Worm (Caenorhabditis elegans) whole organism, L1 larva: ENCODE measurements around the gene F32D1.3.
A peak's percentile ranks its signal among the peaks of the same experiment; 100 is the strongest.

Source experiments
- C34B4.2 ChIP-seq: sonication (generic microtip); optimal IDR thresholded peaks from 2 replicates; lab custom pipeline; 2017; ENCODE audit warnings: mild to moderate bottlenecking, missing genetic modification characterization, missing compliant biosample characterization
- aha-1 ChIP-seq: fragments of 150-350 bp; optimal IDR thresholded peaks from 2 replicates; lab custom pipeline; 2014; ENCODE audit warnings: missing biosample characterization, missing genetic modification characterization
- alr-1 ChIP-seq: fragments of 200-800 bp; sonication (Bioruptor generic); optimal IDR thresholded peaks from 2 replicates; lab custom pipeline; 2018; ENCODE audit warnings: borderline replicate concordance, mild to moderate bottlenecking, missing genetic modification characterization, missing compliant biosample characterization
- aly-2 ChIP-seq: fragments of 150-350 bp; optimal IDR thresholded peaks from 2 replicates; lab custom pipeline; 2014; ENCODE audit warnings: missing biosample characterization, missing genetic modification characterization
- ama-1 ChIP-seq: fragments of 150-350 bp; optimal IDR thresholded peaks from 2 replicates; lab custom pipeline; 2014
- ceh-82 ChIP-seq, 3 experiments: fragments of 150-350 bp in 1 of 3; sonication (generic microtip) in 2 of 3; optimal IDR thresholded peaks; 2 replicates each; lab custom pipeline; 2014 to 2017; ENCODE audit warnings: missing biosample characterization in 3 of 3, missing genetic modification characterization in 3 of 3
- ceh-88 ChIP-seq: fragments of 200-800 bp; sonication (Bioruptor generic); IDR thresholded peaks from 2 replicates; pipeline ENCODE4 v1.3.6; 2022; ENCODE audit warnings: missing genetic modification characterization, missing compliant biosample characterization
- dpl-1 ChIP-seq, 3 experiments: fragments of 150-350 bp in 2 of 3; sonication (generic microtip) in 1 of 3; optimal IDR thresholded peaks; 2 replicates each; lab custom pipeline; 2014 to 2017; ENCODE audit warnings: missing biosample characterization in 3 of 3, missing genetic modification characterization in 3 of 3, missing genetic modification reagents in 3 of 3
- dsc-1 ChIP-seq: sonication (generic microtip); optimal IDR thresholded peaks from 2 replicates; lab custom pipeline; 2016; ENCODE audit warnings: mild to moderate bottlenecking, missing genetic modification characterization, missing compliant biosample characterization
- efl-1 ChIP-seq, 4 experiments: fragments of 150-350 bp; optimal IDR thresholded peaks in 3 of 4; peaks in 1 of 4; 1 replicate in 1 of 4; 2 replicates in 3 of 4; lab custom pipeline; 2014; ENCODE audit warnings: missing biosample characterization in 2 of 4, missing genetic modification characterization in 2 of 4, missing genetic modification reagents in 2 of 4
- egl-27 ChIP-seq, 2 experiments: fragments of 150-350 bp in 1 of 2; sonication (generic microtip); optimal IDR thresholded peaks; 3 replicates each; lab custom pipeline; 2017 to 2018; ENCODE audit warnings: missing biosample characterization in 2 of 2, missing genetic modification characterization in 2 of 2, missing genetic modification reagents in 2 of 2
- elt-2 ChIP-seq: sonication (generic microtip); optimal IDR thresholded peaks from 2 replicates; lab custom pipeline; 2016; ENCODE audit warnings: missing genetic modification characterization, mild to moderate bottlenecking, inconsistent platforms, missing compliant biosample characterization, missing genetic modification reagents
- elt-3 ChIP-seq, 6 experiments: fragments of 150-350 bp in 1 of 6; sonication (generic microtip); optimal IDR thresholded peaks; 2 replicates each; lab custom pipeline; 2017 to 2018; ENCODE audit warnings: missing biosample characterization in 6 of 6, missing genetic modification characterization in 6 of 6, inconsistent platforms in 1 of 6
- ets-5 ChIP-seq: fragments of 200-800 bp; sonication (Bioruptor generic); IDR thresholded peaks from 2 replicates; pipeline ENCODE4 v1.3.6; 2022; ENCODE audit warnings: missing genetic modification characterization, missing compliant biosample characterization
- fkh-10 ChIP-seq: sonication (generic microtip); optimal IDR thresholded peaks from 2 replicates; lab custom pipeline; 2017; ENCODE audit warnings: missing biosample characterization, missing genetic modification reagents, missing genetic modification characterization
- fos-1 ChIP-seq: fragments of 150-350 bp; optimal IDR thresholded peaks from 2 replicates; lab custom pipeline; 2014; ENCODE audit warnings: missing biosample characterization, missing genetic modification characterization
- hlh-17 ChIP-seq: fragments of 200-800 bp; sonication (Bioruptor generic); optimal IDR thresholded peaks from 2 replicates; lab custom pipeline; 2018; ENCODE audit warnings: missing genetic modification characterization, mild to moderate bottlenecking, missing compliant biosample characterization, moderate library complexity, borderline replicate concordance
- irx-1 ChIP-seq: sonication (generic microtip); optimal IDR thresholded peaks from 2 replicates; lab custom pipeline; 2016; ENCODE audit warnings: missing genetic modification characterization, missing compliant biosample characterization
- isw-1 ChIP-seq: fragments of 200-800 bp; sonication (Bioruptor generic); IDR thresholded peaks from 2 replicates; pipeline ENCODE4 v1.3.6; 2022; ENCODE audit warnings: missing genetic modification characterization, missing compliant biosample characterization
- jun-1 ChIP-seq: fragments of 150-350 bp; optimal IDR thresholded peaks from 2 replicates; lab custom pipeline; 2014; ENCODE audit warnings: missing biosample characterization, missing genetic modification reagents, missing genetic modification characterization
- lin-13 ChIP-seq: fragments of 150-350 bp; optimal IDR thresholded peaks from 2 replicates; lab custom pipeline; 2014; ENCODE audit warnings: missing biosample characterization, missing genetic modification reagents, missing genetic modification characterization
- lin-14 ChIP-seq: fragments of 200-800 bp; sonication (Bioruptor generic); optimal IDR thresholded peaks from 2 replicates; lab custom pipeline; 2018; ENCODE audit warnings: mild to moderate bottlenecking, missing genetic modification characterization, moderate library complexity, missing compliant biosample characterization
- lin-15B ChIP-seq: fragments of 150-350 bp; sonication (generic microtip); optimal IDR thresholded peaks from 3 replicates; lab custom pipeline; 2014; ENCODE audit warnings: missing biosample characterization, missing genetic modification characterization
- lin-39 ChIP-seq: fragments of 150-350 bp; optimal IDR thresholded peaks from 2 replicates; lab custom pipeline; 2014; ENCODE audit warnings: missing biosample characterization, missing genetic modification reagents, missing genetic modification characterization
- lir-3 ChIP-seq: sonication (generic microtip); optimal IDR thresholded peaks from 2 replicates; lab custom pipeline; 2016; ENCODE audit warnings: mild to moderate bottlenecking, missing genetic modification characterization, moderate library complexity, missing compliant biosample characterization; ENCODE audit not compliant: poor library complexity
- nhr-20 ChIP-seq: sonication (generic microtip); optimal IDR thresholded peaks from 2 replicates; lab custom pipeline; 2016; ENCODE audit warnings: mild to moderate bottlenecking, missing genetic modification characterization, missing compliant biosample characterization
- nhr-28 ChIP-seq: fragments of 150-350 bp; optimal IDR thresholded peaks from 2 replicates; lab custom pipeline; 2014; ENCODE audit warnings: missing biosample characterization, missing genetic modification characterization
- nhr-71 ChIP-seq: sonication (generic microtip); optimal IDR thresholded peaks from 2 replicates; lab custom pipeline; 2016; ENCODE audit warnings: mild to moderate bottlenecking, missing genetic modification characterization, moderate library complexity, missing compliant biosample characterization
- nhr-77 ChIP-seq: fragments of 150-350 bp; optimal IDR thresholded peaks from 2 replicates; lab custom pipeline; 2014; ENCODE audit warnings: missing biosample characterization, missing genetic modification characterization
- nhr-85 ChIP-seq: sonication (generic microtip); peaks from one replicate; lab custom pipeline; 2016; ENCODE audit warnings: missing genetic modification characterization, inconsistent platforms, missing compliant biosample characterization
- pag-3 ChIP-seq: sonication (generic microtip); optimal IDR thresholded peaks from 2 replicates; lab custom pipeline; 2017; ENCODE audit warnings: missing genetic modification characterization, mild to moderate bottlenecking, missing compliant biosample characterization, antibody characterized with exemption, borderline replicate concordance; ENCODE audit not compliant: insufficient read depth
- skn-1 ChIP-seq: fragments of 150-350 bp; optimal IDR thresholded peaks from 2 replicates; lab custom pipeline; 2014; ENCODE audit warnings: missing biosample characterization, missing genetic modification characterization
- snpc-4 ChIP-seq: fragments of 150-350 bp; optimal IDR thresholded peaks from 2 replicates; lab custom pipeline; 2014; ENCODE audit warnings: missing biosample characterization, missing genetic modification characterization
- sox-4 ChIP-seq: sonication (generic microtip); optimal IDR thresholded peaks from 2 replicates; lab custom pipeline; 2016; ENCODE audit warnings: missing genetic modification characterization, missing compliant biosample characterization
- sptf-1 ChIP-seq: fragments of 150-350 bp; optimal IDR thresholded peaks from 2 replicates; lab custom pipeline; 2014; ENCODE audit warnings: missing biosample characterization, missing genetic modification characterization
- sup-37 ChIP-seq: fragments of 200-800 bp; sonication (Bioruptor generic); optimal IDR thresholded peaks from 2 replicates; lab custom pipeline; 2018; ENCODE audit warnings: mild to moderate bottlenecking, missing genetic modification characterization, missing compliant biosample characterization
- tbx-2 ChIP-seq: sonication (generic microtip); optimal IDR thresholded peaks from 2 replicates; lab custom pipeline; 2016; ENCODE audit warnings: missing genetic modification characterization, missing compliant biosample characterization
- tlp-1 ChIP-seq: fragments of 150-350 bp; optimal IDR thresholded peaks from 2 replicates; lab custom pipeline; 2014; ENCODE audit warnings: missing biosample characterization, missing genetic modification characterization
- unc-62 ChIP-seq: fragments of 150-350 bp; optimal IDR thresholded peaks from 2 replicates; lab custom pipeline; 2014; ENCODE audit warnings: missing biosample characterization, missing genetic modification reagents, missing genetic modification characterization
- unc-86 ChIP-seq: sonication (generic microtip); optimal IDR thresholded peaks from 2 replicates; lab custom pipeline; 2016; ENCODE audit warnings: missing genetic modification characterization, missing compliant biosample characterization
- unc-98 ChIP-seq: fragments of 200-800 bp; sonication (Bioruptor generic); IDR thresholded peaks from 2 replicates; pipeline ENCODE4 v1.3.6; 2022; ENCODE audit warnings: missing genetic modification characterization, missing compliant biosample characterization
- zag-1 ChIP-seq: fragments of 150-350 bp; optimal IDR thresholded peaks from 2 replicates; lab custom pipeline; 2014; ENCODE audit warnings: missing biosample characterization, missing genetic modification characterization
- zip-4 ChIP-seq: fragments of 200-800 bp; sonication (Bioruptor generic); optimal IDR thresholded peaks from 2 replicates; lab custom pipeline; 2018; ENCODE audit warnings: mild to moderate bottlenecking, missing genetic modification characterization, moderate library complexity, missing compliant biosample characterization
- ztf-11 ChIP-seq, 2 experiments: sonication (generic microtip); optimal IDR thresholded peaks; 2 replicates each; lab custom pipeline; 2016 to 2017; ENCODE audit warnings: missing genetic modification characterization in 2 of 2, missing biosample characterization in 1 of 2, missing compliant biosample characterization in 1 of 2
- ztf-4 ChIP-seq: fragments of 150-350 bp; optimal IDR thresholded peaks from 2 replicates; lab custom pipeline; 2014; ENCODE audit warnings: missing biosample characterization, missing genetic modification characterization

F32D1.3 gene

DNA sequence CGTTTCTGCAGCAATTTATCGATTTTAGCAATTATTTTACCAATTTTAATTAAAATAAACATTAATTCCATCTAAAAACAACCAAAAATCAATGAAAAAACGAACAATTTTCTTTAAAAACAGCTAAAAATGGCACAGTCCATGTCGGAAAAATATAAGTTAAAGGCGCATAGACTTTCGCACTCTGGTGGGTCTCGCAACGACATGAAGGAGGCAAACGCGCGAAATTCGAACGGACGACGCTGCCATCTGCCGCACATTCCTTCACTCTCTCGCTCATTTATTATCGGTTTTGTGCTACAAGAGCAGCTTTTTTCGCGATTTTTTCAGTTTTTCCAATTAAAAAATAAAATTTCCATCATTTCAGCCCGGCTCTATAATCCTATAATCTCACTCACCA lies 14.6 kb downstream of the F32D1.3 start, which contains the start of gene mcm-7 (continued):
- TF ChIP-seq ztf-11 (tag; optimal IDR thresholded peaks at IDR 0.05; lab: Kevin White, UChicago) (no peak), pag-3 (no peak), nhr-85 (peak; percentile 55), sox-4 (tag; lab: Kevin White, UChicago) (no peak), skn-1 (tag; lab: Kevin White, UChicago) (peak; percentile 52), lin-15B (tag; lab: Kevin White, UChicago) (peak; percentile 33), efl-1 (optimal IDR thresholded peaks at IDR 0.05; lab: Kevin White, UChicago) (peak; percentile 95 to 96), efl-1 (GFP tag; optimal IDR thresholded peaks at IDR 0.05 in 1 of 2; lab: Kevin White, UChicago) (peak; percentile 96 to 100), lin-13 (GFP tag; lab: Kevin White, UChicago) (peak; percentile 16), C34B4.2 (tag; lab: Kevin White, UChicago) (no peak), sup-37 (no peak), unc-86 (peak; percentile 37), jun-1 (peak; percentile 18), ets-5 (GFP tag; lab: Robert Waterston, UW) (no peak), isw-1 (GFP tag; lab: Robert Waterston, UW) (no peak; the same call in 1 of the 2 replicates), hlh-17 (GFP tag; lab: Kevin White, UChicago) (no peak), nhr-77 (peak; percentile 46), sptf-1 (tag; lab: Kevin White, UChicago) (no peak), lin-14 (GFP tag; lab: Kevin White, UChicago) (peak; percentile 38), tlp-1 (tag; lab: Kevin White, UChicago) (no peak), egl-27 (tag; optimal IDR thresholded peaks at IDR 0.05; lab: Kevin White, UChicago) (no peak), ceh-88 (GFP tag; lab: Robert Waterston, UW) (no peak), lin-39 (tag; lab: Kevin White, UChicago) (no peak), elt-2 (tag; lab: Kevin White, UChicago) (no peak), fkh-10 (GFP tag; lab: Kevin White, UChicago) (no peak), ceh-82 (tag; optimal IDR thresholded peaks at IDR 0.05; lab: Kevin White, UChicago) (peak in 2 of 3 experiments; percentile 15 to 75), unc-98 (GFP tag; lab: Robert Waterston, UW) (no peak), elt-3 (tag; optimal IDR thresholded peaks at IDR 0.05; lab: Kevin White, UChicago) (peak in 2 of 6 experiments; percentile 11 to 58), aly-2 (no peak), aha-1 (no peak), alr-1 (tag; lab: Kevin White, UChicago) (no peak), zag-1 (tag; lab: Kevin White, UChicago) (no peak), dsc-1 (tag; lab: Kevin White, UChicago) (peak; percentile 12), nhr-71 (peak; percentile 68), tbx-2 (tag; lab: Kevin White, UChicago) (peak; percentile 56), nhr-28 (no peak), lir-3 (tag; lab: Kevin White, UChicago) (no peak), unc-62 (GFP tag; lab: Kevin White, UChicago) (no peak), ama-1 (lab: Kevin White, UChicago) (no peak), nhr-20 (tag; lab: Kevin White, UChicago) (peak; percentile 52), zip-4 (GFP tag; lab: Kevin White, UChicago) (no peak), fos-1 (tag; lab: Kevin White, UChicago) (no peak), irx-1 (tag; lab: Kevin White, UChicago) (peak; percentile 12), snpc-4 (peak; percentile 17), ztf-4 (no peak), dpl-1 (GFP tag; optimal IDR thresholded peaks at IDR 0.05; lab: Kevin White, UChicago) (peak; percentile 91 to 96 (median 95))
- TF ChIP-seq, all 84 proteins: peak for 33
